Worm (Caenorhabditis elegans) whole organism, L1 larva: Measurements from ENCODE around the gene lpr-3.

Experiments used
- F16B12.6 ChIP-seq: fragments of 150-350 bp; optimal IDR thresholded peaks from 2 replicates; lab custom pipeline; 2014; ENCODE audit warnings: missing biosample characterization, missing genetic modification characterization
- aly-2 ChIP-seq: fragments of 150-350 bp; optimal IDR thresholded peaks from 2 replicates; lab custom pipeline; 2014; ENCODE audit warnings: missing biosample characterization, missing genetic modification characterization
- ama-1 ChIP-seq: fragments of 150-350 bp; optimal IDR thresholded peaks from 2 replicates; lab custom pipeline; 2014
- blmp-1 ChIP-seq: fragments of 150-350 bp; optimal IDR thresholded peaks from 2 replicates; lab custom pipeline; 2014; ENCODE audit warnings: missing biosample characterization, missing genetic modification characterization
- ceh-63 ChIP-seq: fragments of 200-800 bp; sonication (Bioruptor generic); optimal IDR thresholded peaks from 2 replicates; lab custom pipeline; 2018; ENCODE audit warnings: mild to moderate bottlenecking, missing genetic modification characterization, missing compliant biosample characterization
- ceh-8 ChIP-seq: fragments of 200-800 bp; sonication (Bioruptor generic); optimal IDR thresholded peaks from 2 replicates; lab custom pipeline; 2018; ENCODE audit warnings: mild to moderate bottlenecking, missing genetic modification characterization, moderate library complexity, missing compliant biosample characterization
- ceh-82 ChIP-seq, 3 experiments: fragments of 150-350 bp in 1 of 3; sonication (generic microtip) in 2 of 3; optimal IDR thresholded peaks; 2 replicates each; lab custom pipeline; 2014 to 2017; ENCODE audit warnings: missing biosample characterization in 3 of 3, missing genetic modification characterization in 3 of 3
- ceh-90 ChIP-seq: sonication (generic microtip); optimal IDR thresholded peaks from 2 replicates; lab custom pipeline; 2016; ENCODE audit warnings: missing genetic modification characterization, missing compliant biosample characterization
- efl-3 ChIP-seq: fragments of 200-800 bp; sonication (Bioruptor generic); optimal IDR thresholded peaks from 2 replicates; lab custom pipeline; 2018; ENCODE audit warnings: mild to moderate bottlenecking, missing genetic modification characterization, missing compliant biosample characterization
- egl-13 ChIP-seq: sonication (generic microtip); optimal IDR thresholded peaks from 2 replicates; lab custom pipeline; 2016; ENCODE audit warnings: missing genotype, missing genetic modification reagents, missing genetic modification characterization, missing compliant biosample characterization
- egl-27 ChIP-seq, 2 experiments: fragments of 150-350 bp in 1 of 2; sonication (generic microtip); optimal IDR thresholded peaks; 3 replicates each; lab custom pipeline; 2017 to 2018; ENCODE audit warnings: missing biosample characterization in 2 of 2, missing genetic modification characterization in 2 of 2, missing genetic modification reagents in 2 of 2
- elt-2 ChIP-seq: sonication (generic microtip); optimal IDR thresholded peaks from 2 replicates; lab custom pipeline; 2016; ENCODE audit warnings: missing genetic modification characterization, mild to moderate bottlenecking, inconsistent platforms, missing compliant biosample characterization, missing genetic modification reagents
- elt-3 ChIP-seq, 6 experiments: fragments of 150-350 bp in 1 of 6; sonication (generic microtip); optimal IDR thresholded peaks; 2 replicates each; lab custom pipeline; 2017 to 2018; ENCODE audit warnings: missing biosample characterization in 6 of 6, missing genetic modification characterization in 6 of 6, inconsistent platforms in 1 of 6
- fkh-10 ChIP-seq: sonication (generic microtip); optimal IDR thresholded peaks from 2 replicates; lab custom pipeline; 2017; ENCODE audit warnings: missing biosample characterization, missing genetic modification reagents, missing genetic modification characterization
- fkh-4 ChIP-seq: sonication (generic microtip); optimal IDR thresholded peaks from 2 replicates; lab custom pipeline; 2016; ENCODE audit warnings: missing compliant biosample characterization, missing genetic modification characterization, borderline replicate concordance
- fos-1 ChIP-seq: fragments of 150-350 bp; optimal IDR thresholded peaks from 2 replicates; lab custom pipeline; 2014; ENCODE audit warnings: missing biosample characterization, missing genetic modification characterization
- grh-1 ChIP-seq: fragments of 200-800 bp; sonication (Bioruptor generic); IDR thresholded peaks from 2 replicates; pipeline ENCODE4 v1.3.6; 2022; ENCODE audit warnings: missing genetic modification reagents, missing genetic modification characterization, missing compliant biosample characterization
- hpl-2 ChIP-seq: fragments of 150-350 bp; optimal IDR thresholded peaks from 2 replicates; lab custom pipeline; 2014; ENCODE audit warnings: missing biosample characterization, missing genetic modification reagents, missing genetic modification characterization
- jun-1 ChIP-seq: fragments of 150-350 bp; optimal IDR thresholded peaks from 2 replicates; lab custom pipeline; 2014; ENCODE audit warnings: missing biosample characterization, missing genetic modification reagents, missing genetic modification characterization
- lin-13 ChIP-seq: fragments of 150-350 bp; optimal IDR thresholded peaks from 2 replicates; lab custom pipeline; 2014; ENCODE audit warnings: missing biosample characterization, missing genetic modification reagents, missing genetic modification characterization
- lin-14 ChIP-seq: fragments of 200-800 bp; sonication (Bioruptor generic); optimal IDR thresholded peaks from 2 replicates; lab custom pipeline; 2018; ENCODE audit warnings: mild to moderate bottlenecking, missing genetic modification characterization, moderate library complexity, missing compliant biosample characterization
- lin-35 ChIP-seq, 2 experiments: fragments of 150-350 bp; optimal IDR thresholded peaks; 2 replicates each; lab custom pipeline; 2014; ENCODE audit warnings: missing biosample characterization in 2 of 2, missing genetic modification characterization in 2 of 2, missing genetic modification reagents in 2 of 2
- lin-39 ChIP-seq: fragments of 150-350 bp; optimal IDR thresholded peaks from 2 replicates; lab custom pipeline; 2014; ENCODE audit warnings: missing biosample characterization, missing genetic modification reagents, missing genetic modification characterization
- lir-3 ChIP-seq: sonication (generic microtip); optimal IDR thresholded peaks from 2 replicates; lab custom pipeline; 2016; ENCODE audit warnings: mild to moderate bottlenecking, missing genetic modification characterization, moderate library complexity, missing compliant biosample characterization; ENCODE audit not compliant: poor library complexity
- mdl-1 ChIP-seq, 2 experiments: fragments of 150-350 bp; optimal IDR thresholded peaks; 2 replicates each; lab custom pipeline; 2014 to 2017; ENCODE audit warnings: missing biosample characterization in 2 of 2, missing genetic modification characterization in 2 of 2, inconsistent platforms in 1 of 2
- mef-2 ChIP-seq: fragments of 150-350 bp; optimal IDR thresholded peaks from 2 replicates; lab custom pipeline; 2014; ENCODE audit warnings: missing biosample characterization, missing genetic modification characterization
- mep-1 ChIP-seq: fragments of 150-350 bp; optimal IDR thresholded peaks from 2 replicates; lab custom pipeline; 2014; ENCODE audit warnings: missing biosample characterization, missing genetic modification characterization
- nhr-12 ChIP-seq: sonication (generic microtip); optimal IDR thresholded peaks from 2 replicates; lab custom pipeline; 2017; ENCODE audit warnings: missing biosample characterization, missing genetic modification characterization
- nhr-71 ChIP-seq: sonication (generic microtip); optimal IDR thresholded peaks from 2 replicates; lab custom pipeline; 2016; ENCODE audit warnings: mild to moderate bottlenecking, missing genetic modification characterization, moderate library complexity, missing compliant biosample characterization
- nhr-76 ChIP-seq: sonication (generic microtip); optimal IDR thresholded peaks from 2 replicates; lab custom pipeline; 2017; ENCODE audit warnings: missing biosample characterization, missing genetic modification characterization
- nhr-84 ChIP-seq: sonication (generic microtip); optimal IDR thresholded peaks from 2 replicates; lab custom pipeline; 2017; ENCODE audit warnings: missing biosample characterization, missing genetic modification characterization
- nhr-85 ChIP-seq: sonication (generic microtip); peaks from one replicate; lab custom pipeline; 2016; ENCODE audit warnings: missing genetic modification characterization, inconsistent platforms, missing compliant biosample characterization
- nhr-90 ChIP-seq: sonication (generic microtip); optimal IDR thresholded peaks from 2 replicates; lab custom pipeline; 2016; ENCODE audit warnings: mild to moderate bottlenecking, missing genetic modification characterization, missing compliant biosample characterization; ENCODE audit not compliant: poor library complexity
- snpc-4 ChIP-seq: fragments of 150-350 bp; optimal IDR thresholded peaks from 2 replicates; lab custom pipeline; 2014; ENCODE audit warnings: missing biosample characterization, missing genetic modification characterization
- snu-23 ChIP-seq: sonication (generic microtip); optimal IDR thresholded peaks from 2 replicates; lab custom pipeline; 2016; ENCODE audit warnings: missing genetic modification characterization, missing compliant biosample characterization
- sptf-1 ChIP-seq: fragments of 150-350 bp; optimal IDR thresholded peaks from 2 replicates; lab custom pipeline; 2014; ENCODE audit warnings: missing biosample characterization, missing genetic modification characterization
- swsn-7 ChIP-seq: sonication (generic microtip); optimal IDR thresholded peaks from 2 replicates; lab custom pipeline; 2016; ENCODE audit warnings: missing genetic modification characterization, missing compliant biosample characterization
- tlp-1 ChIP-seq: fragments of 150-350 bp; optimal IDR thresholded peaks from 2 replicates; lab custom pipeline; 2014; ENCODE audit warnings: missing biosample characterization, missing genetic modification characterization
- unc-30 ChIP-seq: sonication (generic microtip); optimal IDR thresholded peaks from 2 replicates; lab custom pipeline; 2017; ENCODE audit warnings: missing biosample characterization, missing genetic modification characterization
- unc-86 ChIP-seq: sonication (generic microtip); optimal IDR thresholded peaks from 2 replicates; lab custom pipeline; 2016; ENCODE audit warnings: missing genetic modification characterization, missing compliant biosample characterization
- vab-15 ChIP-seq: sonication (generic microtip); optimal IDR thresholded peaks from 2 replicates; lab custom pipeline; 2017; ENCODE audit warnings: missing genotype, mild to moderate bottlenecking, missing genetic modification characterization, missing compliant biosample characterization
- xbp-1 ChIP-seq: sonication (generic microtip); optimal IDR thresholded peaks from 2 replicates; lab custom pipeline; 2016; ENCODE audit warnings: missing genetic modification characterization, missing compliant biosample characterization
- zag-1 ChIP-seq: fragments of 150-350 bp; optimal IDR thresholded peaks from 2 replicates; lab custom pipeline; 2014; ENCODE audit warnings: missing biosample characterization, missing genetic modification characterization
- zip-4 ChIP-seq: fragments of 200-800 bp; sonication (Bioruptor generic); optimal IDR thresholded peaks from 2 replicates; lab custom pipeline; 2018; ENCODE audit warnings: mild to moderate bottlenecking, missing genetic modification characterization, moderate library complexity, missing compliant biosample characterization
- ztf-4 ChIP-seq: fragments of 150-350 bp; optimal IDR thresholded peaks from 2 replicates; lab custom pipeline; 2014; ENCODE audit warnings: missing biosample characterization, missing genetic modification characterization

The lpr-3 gene

ce11 chrX:11057028-11057427 lies at the start of gene lpr-3:
TSS of gene lpr-3 (plus strand) at chrX:11057401.
- TF ChIP-seq ztf-4 (tag; lab: Kevin White, UChicago), result peak; percentile 19
- no peak for TF ChIP-seq unc-86 (tag; lab: Kevin White, UChicago)
- no peak for TF ChIP-seq zag-1 (tag; lab: Kevin White, UChicago)
- no peak for TF ChIP-seq ama-1 (lab: Kevin White, UChicago)
- no peak for TF ChIP-seq nhr-84 (tag; lab: Kevin White, UChicago)
- peak; percentile 17 for TF ChIP-seq nhr-85 (tag; lab: Kevin White, UChicago)
- TF ChIP-seq snu-23 (GFP tag; lab: Kevin White, UChicago), result no peak
- peak; percentile 1 for TF ChIP-seq lin-14 (GFP tag; lab: Kevin White, UChicago)
- TF ChIP-seq nhr-71, result no peak
- TF ChIP-seq blmp-1 (tag; lab: Kevin White, UChicago), result peak; percentile 100
- TF ChIP-seq elt-3 (tag; optimal IDR thresholded peaks at IDR 0.05; lab: Kevin White, UChicago), result peak in 1 of 6 experiments; percentile 56
- peak; percentile 32 for TF ChIP-seq mep-1 (tag; lab: Kevin White, UChicago)
- no peak for TF ChIP-seq hpl-2 (GFP tag; lab: Kevin White, UChicago)
- TF ChIP-seq, all 84 proteins: peak for 6

- TF ChIP-seq mef-2 (no peak), nhr-76 (tag; lab: Kevin White, UChicago) (no peak), lin-35 (GFP tag; optimal IDR thresholded peaks at IDR 0.05; lab: Kevin White, UChicago) (peak in 1 of 2 experiments; percentile 32), elt-2 (tag; lab: Kevin White, UChicago) (peak; percentile 83), ceh-8 (GFP tag; lab: Kevin White, UChicago) (no peak), jun-1 (no peak)
Observed at ce11 chrX:11008052-11008451, 49.1 kb upstream of the lpr-3 start, which contains the start of gene del-5. TSS of gene del-5 (minus strand) at chrX:11008181.

ce11 chrX:11008954-11009353 lies 48.2 kb upstream of the lpr-3 start, which contains the start of gene ttr-31:
TSS of gene ttr-31 (minus strand) at chrX:11009054.
- TF ChIP-seq nhr-85 (tag; lab: Kevin White, UChicago) (peak; percentile 66), lir-3 (no peak), xbp-1 (tag; lab: Kevin White, UChicago) (no peak), lin-13 (GFP tag; lab: Kevin White, UChicago) (no peak), mdl-1 (tag; optimal IDR thresholded peaks at IDR 0.05; lab: Kevin White, UChicago) (no peak), fos-1 (no peak), swsn-7 (tag; lab: Kevin White, UChicago) (no peak), vab-15 (tag; lab: Kevin White, UChicago) (no peak), blmp-1 (tag; lab: Kevin White, UChicago) (no peak), nhr-12 (tag; lab: Kevin White, UChicago) (no peak), sptf-1 (tag; lab: Kevin White, UChicago) (no peak), nhr-90 (tag; lab: Kevin White, UChicago) (no peak), tlp-1 (tag; lab: Kevin White, UChicago) (no peak), nhr-84 (tag; lab: Kevin White, UChicago) (no peak), grh-1 (no peak), elt-3 (tag; optimal IDR thresholded peaks at IDR 0.05; lab: Kevin White, UChicago) (peak in 1 of 6 experiments; percentile 7), F16B12.6 (tag; lab: Kevin White, UChicago) (no peak), ceh-82 (tag; optimal IDR thresholded peaks at IDR 0.05; lab: Kevin White, UChicago) (no peak), lin-39 (tag; lab: Kevin White, UChicago) (no peak), ceh-90 (tag; lab: Kevin White, UChicago) (no peak), egl-13 (tag; lab: Kevin White, UChicago) (no peak), zag-1 (tag; lab: Kevin White, UChicago) (no peak), lin-14 (GFP tag; lab: Kevin White, UChicago) (peak; percentile 21), ama-1 (lab: Kevin White, UChicago) (no peak), efl-3 (no peak)

- TF ChIP-seq snpc-4 (tag; lab: Kevin White, UChicago) (no peak), fkh-4 (tag; lab: Kevin White, UChicago) (no peak), fkh-10 (GFP tag; lab: Kevin White, UChicago) (no peak), sptf-1 (tag; lab: Kevin White, UChicago) (no peak), egl-13 (tag; lab: Kevin White, UChicago) (no peak), unc-30 (no peak), egl-27 (tag; optimal IDR thresholded peaks at IDR 0.05; lab: Kevin White, UChicago) (no peak), jun-1 (no peak), fos-1 (no peak), aly-2 (no peak), zip-4 (GFP tag; lab: Kevin White, UChicago) (no peak), xbp-1 (tag; lab: Kevin White, UChicago) (no peak), ceh-8 (GFP tag; lab: Kevin White, UChicago) (no peak), ama-1 (lab: Kevin White, UChicago) (no peak), ceh-82 (tag; optimal IDR thresholded peaks at IDR 0.05; lab: Kevin White, UChicago) (no peak), ceh-63 (no peak), nhr-90 (tag; lab: Kevin White, UChicago) (no peak)
Observed at ce11 chrX:11010565-11010964, 46.6 kb upstream of the lpr-3 start, which contains the start of gene F58A3.4. TSS of gene F58A3.4 (minus strand) at chrX:11010665.
